Fruit fly (Drosophila melanogaster) whole organism, prepupa: Measurements from ENCODE around the gene Ten-a.

Source experiments
- Blimp-1 ChIP-seq: fragments of 200-800 bp; sonication (Bioruptor generic); optimal IDR thresholded peaks from 3 replicates; lab custom pipeline; 2017; ENCODE audit warnings: missing biosample characterization, missing genetic modification characterization, mild to moderate bottlenecking, moderate library complexity, missing genetic modification reagents
- CG11294 ChIP-seq: fragments of 200-800 bp; sonication (Bioruptor generic); IDR thresholded peaks from 2 replicates; pipeline ENCODE4 v1.3.6; 2022; ENCODE audit warnings: missing biosample characterization, missing genetic modification characterization
- CG11902 ChIP-seq: fragments of 200-800 bp; sonication (Bioruptor generic); optimal IDR thresholded peaks from 3 replicates; lab custom pipeline; 2016; ENCODE audit warnings: missing biosample characterization, missing genetic modification characterization
- CG3032 ChIP-seq: fragments of 200-800 bp; optimal IDR thresholded peaks from 2 replicates; lab custom pipeline; 2019; ENCODE audit warnings: missing biosample characterization, mild to moderate bottlenecking, missing genetic modification characterization, moderate library complexity
- CG3919 ChIP-seq: fragments of 200-800 bp; sonication (Bioruptor generic); optimal IDR thresholded peaks from 3 replicates; lab custom pipeline; 2016; ENCODE audit warnings: missing biosample characterization, missing genetic modification characterization
- CG4318 ChIP-seq: fragments of 200-800 bp; sonication (Bioruptor generic); optimal IDR thresholded peaks from 3 replicates; lab custom pipeline; 2017; ENCODE audit warnings: missing biosample characterization, mild to moderate bottlenecking, missing genetic modification characterization
- CG6854 ChIP-seq: fragments of 200-800 bp; sonication (Bioruptor generic); optimal IDR thresholded peaks from 2 replicates; lab custom pipeline; 2017; ENCODE audit warnings: missing biosample characterization, mild to moderate bottlenecking, missing genetic modification characterization
- CG8319 ChIP-seq: fragments of 200-800 bp; sonication (Bioruptor generic); optimal IDR thresholded peaks from 3 replicates; lab custom pipeline; 2016; ENCODE audit warnings: missing biosample characterization, missing genetic modification characterization
- CG9139 ChIP-seq: fragments of 200-800 bp; sonication (Bioruptor generic); optimal IDR thresholded peaks from 3 replicates; lab custom pipeline; 2017; ENCODE audit warnings: missing biosample characterization, mild to moderate bottlenecking, missing genetic modification characterization
- Eip75B ChIP-seq: fragments of 200-800 bp; sonication (Bioruptor generic); optimal IDR thresholded peaks from 3 replicates; lab custom pipeline; 2016; ENCODE audit warnings: missing biosample characterization, missing genetic modification characterization
- Eip78C ChIP-seq: fragments of 200-800 bp; sonication (Bioruptor generic); peaks from one replicate; lab custom pipeline; 2016; ENCODE audit warnings: missing biosample characterization, missing genetic modification characterization
- Eip93F ChIP-seq: fragments of 200-800 bp; sonication (Bioruptor generic); optimal IDR thresholded peaks from 2 replicates; lab custom pipeline; 2016; ENCODE audit warnings: missing biosample characterization, mild to moderate bottlenecking, missing genetic modification characterization
- Ets21C ChIP-seq: fragments of 200-800 bp; sonication (Bioruptor generic); optimal IDR thresholded peaks from 3 replicates; lab custom pipeline; 2016; ENCODE audit warnings: missing biosample characterization, missing genetic modification characterization
- Hr38 ChIP-seq: sonication (Bioruptor generic); optimal IDR thresholded peaks from 2 replicates; lab custom pipeline; 2016; ENCODE audit warnings: missing biosample characterization, missing genetic modification characterization
- Hr4 ChIP-seq: fragments of 200-800 bp; sonication (Bioruptor generic); optimal IDR thresholded peaks from 3 replicates; lab custom pipeline; 2016; ENCODE audit warnings: missing biosample characterization, missing genetic modification characterization
- OdsH ChIP-seq: fragments of 200-800 bp; sonication (Bioruptor generic); optimal IDR thresholded peaks from 3 replicates; lab custom pipeline; 2016; ENCODE audit warnings: missing biosample characterization, missing genetic modification characterization
- Smox ChIP-seq: fragments of 200-800 bp; sonication (Bioruptor generic); optimal IDR thresholded peaks from 3 replicates; lab custom pipeline; 2016; ENCODE audit warnings: missing biosample characterization, missing genetic modification characterization
- cyc ChIP-seq: fragments of 200-800 bp; sonication (Bioruptor generic); optimal IDR thresholded peaks from 3 replicates; lab custom pipeline; 2016; ENCODE audit warnings: missing biosample characterization, missing genetic modification characterization
- dsx ChIP-seq: fragments of 200-800 bp; optimal IDR thresholded peaks from 3 replicates; lab custom pipeline; 2019; ENCODE audit warnings: missing biosample characterization, mild to moderate bottlenecking, missing genetic modification characterization, moderate library complexity; ENCODE audit not compliant: poor library complexity, severe bottlenecking
- esn ChIP-seq: fragments of 200-800 bp; sonication (Bioruptor generic); optimal IDR thresholded peaks from 2 replicates; lab custom pipeline; 2016; ENCODE audit warnings: missing biosample characterization, mild to moderate bottlenecking, missing genetic modification characterization, moderate library complexity
- fd59A ChIP-seq: fragments of 200-800 bp; sonication (Bioruptor generic); optimal IDR thresholded peaks from 2 replicates; lab custom pipeline; 2017; ENCODE audit warnings: missing biosample characterization, mild to moderate bottlenecking, missing genetic modification characterization, missing genetic modification reagents
- fkh ChIP-seq: fragments of 200-800 bp; sonication (Bioruptor generic); optimal IDR thresholded peaks from 3 replicates; lab custom pipeline; 2017; ENCODE audit warnings: missing biosample characterization, mild to moderate bottlenecking, missing genetic modification characterization, moderate library complexity
- pdm3 ChIP-seq: fragments of 200-800 bp; sonication (Bioruptor generic); optimal IDR thresholded peaks from 3 replicates; lab custom pipeline; 2016; ENCODE audit warnings: missing biosample characterization, missing genetic modification characterization
- salr ChIP-seq, 2 experiments: fragments of 200-800 bp; sonication (Bioruptor generic); optimal IDR thresholded peaks; 3 replicates each; lab custom pipeline; 2016 to 2018; ENCODE audit warnings: missing biosample characterization in 2 of 2, missing genetic modification characterization in 2 of 2, mild to moderate bottlenecking in 1 of 2
- topi ChIP-seq: fragments of 200-800 bp; sonication (Bioruptor generic); optimal IDR thresholded peaks from 3 replicates; lab custom pipeline; 2016; ENCODE audit warnings: missing biosample characterization, missing genetic modification characterization

The Ten-a gene

dm6 chrX:12266012-12266411 is 222.5 kb downstream of the Ten-a start:
- TF ChIP-seq topi (GFP tag; lab: Kevin White, UChicago) (no peak), Hr4 (GFP tag; lab: Kevin White, UChicago) (no peak), CG3919 (GFP tag; lab: Kevin White, UChicago) (no peak), CG6854 (GFP tag; lab: Kevin White, UChicago) (no peak), OdsH (no peak), Eip78C (no peak), Eip75B (GFP tag; lab: Kevin White, UChicago) (no peak)

- no peak for TF ChIP-seq Eip75B (GFP tag; lab: Kevin White, UChicago)
These were observed 224.7 kb downstream of the Ten-a start for dm6 chrX:12268191-12268590.

dm6 chrX:12273900-12274299 is 230.4 kb downstream of the Ten-a start:
- TF ChIP-seq CG11294 (GFP tag; lab: Robert Waterston, UW) (no peak), CG8319 (no peak)

dm6 chrX:12274335-12274734 is 230.8 kb downstream of the Ten-a start, which contains the start of gene CG45603:
Gene CG45603, plus strand, starts transcription at chrX:12274635.
- TF ChIP-seq CG4318 (GFP tag; lab: Kevin White, UChicago): no peak
- TF ChIP-seq Smox (GFP tag; lab: Kevin White, UChicago): no peak
- TF ChIP-seq Blimp-1 (GFP tag; lab: Kevin White, UChicago): no peak

- TF ChIP-seq fkh (GFP tag; lab: Kevin White, UChicago) (peak; percentile 18), CG11294 (GFP tag; lab: Robert Waterston, UW) (no peak), Hr4 (GFP tag; lab: Kevin White, UChicago) (no peak)
These were observed 233.2 kb downstream of the Ten-a start for dm6 chrX:12276663-12277062.

- TF ChIP-seq CG11294 (GFP tag; lab: Robert Waterston, UW) (no peak), Ets21C (GFP tag; lab: Kevin White, UChicago) (no peak), Eip93F (GFP tag; lab: Kevin White, UChicago) (no peak)
- TF ChIP-seq, all 60 proteins: peak for 0
These were observed 249.0 kb downstream of the Ten-a start for dm6 chrX:12292452-12292851.

- TF ChIP-seq CG9139 (GFP tag; lab: Kevin White, UChicago) (no peak), pdm3 (GFP tag; lab: Kevin White, UChicago) (no peak), CG11902 (GFP tag; lab: Kevin White, UChicago) (no peak), dsx (GFP tag; lab: Kevin White, UChicago) (no peak), topi (GFP tag; lab: Kevin White, UChicago) (no peak), Eip75B (GFP tag; lab: Kevin White, UChicago) (no peak), cyc (GFP tag; lab: Kevin White, UChicago) (no peak), esn (GFP tag; lab: Kevin White, UChicago) (no peak)
These were observed 263.1 kb downstream of the Ten-a start for dm6 chrX:12306549-12306948.

dm6 chrX:12353433-12353832 is 309.9 kb downstream of the Ten-a start:
- no peak for TF ChIP-seq salr (GFP tag; optimal IDR thresholded peaks at IDR 0.05; lab: Kevin White, UChicago)
- TF ChIP-seq CG3032 (tag; lab: Kevin White, UChicago): no peak
- TF ChIP-seq Hr38: no peak
- TF ChIP-seq fd59A (GFP tag; lab: Kevin White, UChicago): no peak
- TF ChIP-seq CG6854 (GFP tag; lab: Kevin White, UChicago): no peak
- TF ChIP-seq, all 60 proteins: peak for 0
